Worm (Caenorhabditis elegans) whole organism, L1 larva: Measurements from ENCODE around the gene Y82E9BR.3.
A peak's percentile ranks its signal among the peaks of the same experiment; 100 is the strongest.

Experiments used
- C04F5.9 ChIP-seq: sonication (generic microtip); optimal IDR thresholded peaks from 2 replicates; lab custom pipeline; 2016; ENCODE audit warnings: missing genetic modification characterization, missing compliant biosample characterization
- C34B4.2 ChIP-seq: sonication (generic microtip); optimal IDR thresholded peaks from 2 replicates; lab custom pipeline; 2017; ENCODE audit warnings: mild to moderate bottlenecking, missing genetic modification characterization, missing compliant biosample characterization
- F16B12.6 ChIP-seq: fragments of 150-350 bp; optimal IDR thresholded peaks from 2 replicates; lab custom pipeline; 2014; ENCODE audit warnings: missing biosample characterization, missing genetic modification characterization
- blmp-1 ChIP-seq: fragments of 150-350 bp; optimal IDR thresholded peaks from 2 replicates; lab custom pipeline; 2014; ENCODE audit warnings: missing biosample characterization, missing genetic modification characterization
- ceh-82 ChIP-seq, 3 experiments: fragments of 150-350 bp in 1 of 3; sonication (generic microtip) in 2 of 3; optimal IDR thresholded peaks; 2 replicates each; lab custom pipeline; 2014 to 2017; ENCODE audit warnings: missing biosample characterization in 3 of 3, missing genetic modification characterization in 3 of 3
- ceh-88 ChIP-seq: fragments of 200-800 bp; sonication (Bioruptor generic); IDR thresholded peaks from 2 replicates; pipeline ENCODE4 v1.3.6; 2022; ENCODE audit warnings: missing genetic modification characterization, missing compliant biosample characterization
- ceh-90 ChIP-seq: sonication (generic microtip); optimal IDR thresholded peaks from 2 replicates; lab custom pipeline; 2016; ENCODE audit warnings: missing genetic modification characterization, missing compliant biosample characterization
- ces-1 ChIP-seq: fragments of 150-350 bp; optimal IDR thresholded peaks from 2 replicates; lab custom pipeline; 2014; ENCODE audit warnings: missing biosample characterization, missing genetic modification reagents, missing genetic modification characterization
- dpl-1 ChIP-seq, 3 experiments: fragments of 150-350 bp in 2 of 3; sonication (generic microtip) in 1 of 3; optimal IDR thresholded peaks; 2 replicates each; lab custom pipeline; 2014 to 2017; ENCODE audit warnings: missing biosample characterization in 3 of 3, missing genetic modification characterization in 3 of 3, missing genetic modification reagents in 3 of 3
- efl-1 ChIP-seq, 4 experiments: fragments of 150-350 bp; optimal IDR thresholded peaks in 3 of 4; peaks in 1 of 4; 1 replicate in 1 of 4; 2 replicates in 3 of 4; lab custom pipeline; 2014; ENCODE audit warnings: missing biosample characterization in 2 of 4, missing genetic modification characterization in 2 of 4, missing genetic modification reagents in 2 of 4
- efl-3 ChIP-seq: fragments of 200-800 bp; sonication (Bioruptor generic); optimal IDR thresholded peaks from 2 replicates; lab custom pipeline; 2018; ENCODE audit warnings: mild to moderate bottlenecking, missing genetic modification characterization, missing compliant biosample characterization
- egl-13 ChIP-seq: sonication (generic microtip); optimal IDR thresholded peaks from 2 replicates; lab custom pipeline; 2016; ENCODE audit warnings: missing genotype, missing genetic modification reagents, missing genetic modification characterization, missing compliant biosample characterization
- fkh-4 ChIP-seq: sonication (generic microtip); optimal IDR thresholded peaks from 2 replicates; lab custom pipeline; 2016; ENCODE audit warnings: missing compliant biosample characterization, missing genetic modification characterization, borderline replicate concordance
- fos-1 ChIP-seq: fragments of 150-350 bp; optimal IDR thresholded peaks from 2 replicates; lab custom pipeline; 2014; ENCODE audit warnings: missing biosample characterization, missing genetic modification characterization
- grh-1 ChIP-seq: fragments of 200-800 bp; sonication (Bioruptor generic); IDR thresholded peaks from 2 replicates; pipeline ENCODE4 v1.3.6; 2022; ENCODE audit warnings: missing genetic modification reagents, missing genetic modification characterization, missing compliant biosample characterization
- hlh-4 ChIP-seq: sonication (generic microtip); optimal IDR thresholded peaks from 2 replicates; lab custom pipeline; 2016; ENCODE audit warnings: mild to moderate bottlenecking, missing genetic modification characterization, missing compliant biosample characterization
- hpl-2 ChIP-seq: fragments of 150-350 bp; optimal IDR thresholded peaks from 2 replicates; lab custom pipeline; 2014; ENCODE audit warnings: missing biosample characterization, missing genetic modification reagents, missing genetic modification characterization
- jun-1 ChIP-seq: fragments of 150-350 bp; optimal IDR thresholded peaks from 2 replicates; lab custom pipeline; 2014; ENCODE audit warnings: missing biosample characterization, missing genetic modification reagents, missing genetic modification characterization
- lin-15B ChIP-seq: fragments of 150-350 bp; sonication (generic microtip); optimal IDR thresholded peaks from 3 replicates; lab custom pipeline; 2014; ENCODE audit warnings: missing biosample characterization, missing genetic modification characterization
- lin-35 ChIP-seq, 2 experiments: fragments of 150-350 bp; optimal IDR thresholded peaks; 2 replicates each; lab custom pipeline; 2014; ENCODE audit warnings: missing biosample characterization in 2 of 2, missing genetic modification characterization in 2 of 2, missing genetic modification reagents in 2 of 2
- lsy-2 ChIP-seq, 2 experiments: fragments of 150-350 bp; optimal IDR thresholded peaks; 2 replicates each; lab custom pipeline; 2014; ENCODE audit warnings: missing biosample characterization in 2 of 2, missing genetic modification characterization in 2 of 2
- mdl-1 ChIP-seq, 2 experiments: fragments of 150-350 bp; optimal IDR thresholded peaks; 2 replicates each; lab custom pipeline; 2014 to 2017; ENCODE audit warnings: missing biosample characterization in 2 of 2, missing genetic modification characterization in 2 of 2, inconsistent platforms in 1 of 2
- mef-2 ChIP-seq: fragments of 150-350 bp; optimal IDR thresholded peaks from 2 replicates; lab custom pipeline; 2014; ENCODE audit warnings: missing biosample characterization, missing genetic modification characterization
- mep-1 ChIP-seq: fragments of 150-350 bp; optimal IDR thresholded peaks from 2 replicates; lab custom pipeline; 2014; ENCODE audit warnings: missing biosample characterization, missing genetic modification characterization
- nhr-12 ChIP-seq: sonication (generic microtip); optimal IDR thresholded peaks from 2 replicates; lab custom pipeline; 2017; ENCODE audit warnings: missing biosample characterization, missing genetic modification characterization
- nhr-28 ChIP-seq: fragments of 150-350 bp; optimal IDR thresholded peaks from 2 replicates; lab custom pipeline; 2014; ENCODE audit warnings: missing biosample characterization, missing genetic modification characterization
- nhr-47 ChIP-seq: sonication (generic microtip); optimal IDR thresholded peaks from 2 replicates; lab custom pipeline; 2016; ENCODE audit warnings: mild to moderate bottlenecking, missing genetic modification characterization, moderate library complexity, missing compliant biosample characterization
- nhr-71 ChIP-seq: sonication (generic microtip); optimal IDR thresholded peaks from 2 replicates; lab custom pipeline; 2016; ENCODE audit warnings: mild to moderate bottlenecking, missing genetic modification characterization, moderate library complexity, missing compliant biosample characterization
- nhr-76 ChIP-seq: sonication (generic microtip); optimal IDR thresholded peaks from 2 replicates; lab custom pipeline; 2017; ENCODE audit warnings: missing biosample characterization, missing genetic modification characterization
- nhr-77 ChIP-seq: fragments of 150-350 bp; optimal IDR thresholded peaks from 2 replicates; lab custom pipeline; 2014; ENCODE audit warnings: missing biosample characterization, missing genetic modification characterization
- nhr-85 ChIP-seq: sonication (generic microtip); peaks from one replicate; lab custom pipeline; 2016; ENCODE audit warnings: missing genetic modification characterization, inconsistent platforms, missing compliant biosample characterization
- nhr-90 ChIP-seq: sonication (generic microtip); optimal IDR thresholded peaks from 2 replicates; lab custom pipeline; 2016; ENCODE audit warnings: mild to moderate bottlenecking, missing genetic modification characterization, missing compliant biosample characterization; ENCODE audit not compliant: poor library complexity
- pqm-1 ChIP-seq: sonication (generic microtip); optimal IDR thresholded peaks from 3 replicates; lab custom pipeline; 2017; ENCODE audit warnings: missing biosample characterization, missing genetic modification characterization
- skn-1 ChIP-seq: fragments of 150-350 bp; optimal IDR thresholded peaks from 2 replicates; lab custom pipeline; 2014; ENCODE audit warnings: missing biosample characterization, missing genetic modification characterization
- snu-23 ChIP-seq: sonication (generic microtip); optimal IDR thresholded peaks from 2 replicates; lab custom pipeline; 2016; ENCODE audit warnings: missing genetic modification characterization, missing compliant biosample characterization
- sox-4 ChIP-seq: sonication (generic microtip); optimal IDR thresholded peaks from 2 replicates; lab custom pipeline; 2016; ENCODE audit warnings: missing genetic modification characterization, missing compliant biosample characterization
- sptf-1 ChIP-seq: fragments of 150-350 bp; optimal IDR thresholded peaks from 2 replicates; lab custom pipeline; 2014; ENCODE audit warnings: missing biosample characterization, missing genetic modification characterization
- sup-37 ChIP-seq: fragments of 200-800 bp; sonication (Bioruptor generic); optimal IDR thresholded peaks from 2 replicates; lab custom pipeline; 2018; ENCODE audit warnings: mild to moderate bottlenecking, missing genetic modification characterization, missing compliant biosample characterization
- swsn-7 ChIP-seq: sonication (generic microtip); optimal IDR thresholded peaks from 2 replicates; lab custom pipeline; 2016; ENCODE audit warnings: missing genetic modification characterization, missing compliant biosample characterization
- tbx-2 ChIP-seq: sonication (generic microtip); optimal IDR thresholded peaks from 2 replicates; lab custom pipeline; 2016; ENCODE audit warnings: missing genetic modification characterization, missing compliant biosample characterization
- tlp-1 ChIP-seq: fragments of 150-350 bp; optimal IDR thresholded peaks from 2 replicates; lab custom pipeline; 2014; ENCODE audit warnings: missing biosample characterization, missing genetic modification characterization
- unc-30 ChIP-seq: sonication (generic microtip); optimal IDR thresholded peaks from 2 replicates; lab custom pipeline; 2017; ENCODE audit warnings: missing biosample characterization, missing genetic modification characterization
- vab-15 ChIP-seq: sonication (generic microtip); optimal IDR thresholded peaks from 2 replicates; lab custom pipeline; 2017; ENCODE audit warnings: missing genotype, mild to moderate bottlenecking, missing genetic modification characterization, missing compliant biosample characterization
- ztf-11 ChIP-seq, 2 experiments: sonication (generic microtip); optimal IDR thresholded peaks; 2 replicates each; lab custom pipeline; 2016 to 2017; ENCODE audit warnings: missing genetic modification characterization in 2 of 2, missing biosample characterization in 1 of 2, missing compliant biosample characterization in 1 of 2

Y82E9BR.3 gene

DNA sequence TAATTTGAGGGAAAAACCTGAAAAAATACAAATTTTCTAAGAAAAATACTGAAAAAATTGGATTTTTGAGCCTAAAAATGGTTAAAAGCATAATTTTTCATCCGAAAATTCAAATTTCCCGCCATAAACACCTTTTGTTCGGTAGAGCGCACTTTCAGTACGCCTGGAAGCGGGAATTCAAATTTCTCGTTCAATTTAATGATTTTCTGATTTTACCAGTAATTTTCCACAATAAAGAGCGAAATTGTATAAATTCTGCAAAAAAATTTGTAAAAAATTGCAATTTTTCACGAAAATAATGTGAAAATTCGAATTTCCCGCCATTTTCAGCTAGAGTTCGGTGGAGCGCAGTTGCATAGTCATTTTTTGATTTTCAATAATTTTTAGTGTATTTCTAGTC, 9.5 kb downstream of the Y82E9BR.3 start:
- TF ChIP-seq sox-4 (no peak), efl-1 (optimal IDR thresholded peaks at IDR 0.05; lab: Kevin White, UChicago) (no peak), efl-1 (GFP tag; optimal IDR thresholded peaks at IDR 0.05 in 1 of 2; lab: Kevin White, UChicago) (peak in 1 of 2 experiments; percentile 16), mdl-1 (tag; optimal IDR thresholded peaks at IDR 0.05; lab: Kevin White, UChicago) (no peak), ceh-90 (tag; lab: Kevin White, UChicago) (no peak)
- TF ChIP-seq, all 84 proteins: peak for 1

- TF ChIP-seq C34B4.2 (tag; lab: Kevin White, UChicago): no peak
- TF ChIP-seq tlp-1 (tag; lab: Kevin White, UChicago): no peak
- no peak for TF ChIP-seq tbx-2 (tag; lab: Kevin White, UChicago)
- no peak for TF ChIP-seq ztf-11 (tag; optimal IDR thresholded peaks at IDR 0.05; lab: Kevin White, UChicago)
- no peak for TF ChIP-seq lin-15B (tag; lab: Kevin White, UChicago)
- TF ChIP-seq efl-3 (GFP tag; lab: Kevin White, UChicago): no peak
- no peak for TF ChIP-seq fos-1 (tag; lab: Kevin White, UChicago)
- TF ChIP-seq fkh-4 (tag; lab: Kevin White, UChicago): no peak
- TF ChIP-seq hpl-2: no peak
- no peak for TF ChIP-seq ceh-88 (GFP tag; lab: Robert Waterston, UW)
- no peak for TF ChIP-seq sox-4
- no peak for TF ChIP-seq lin-35 (GFP tag; optimal IDR thresholded peaks at IDR 0.05; lab: Kevin White, UChicago)
- TF ChIP-seq F16B12.6 (tag; lab: Kevin White, UChicago): no peak
- no peak for TF ChIP-seq pqm-1 (tag; lab: Kevin White, UChicago)
- TF ChIP-seq hlh-4 (tag; lab: Kevin White, UChicago): no peak
- no peak for TF ChIP-seq unc-30 (tag; lab: Kevin White, UChicago)
Observed at ce11 chrIII:1429275-1429674, 10.3 kb downstream of the Y82E9BR.3 start.

DNA sequence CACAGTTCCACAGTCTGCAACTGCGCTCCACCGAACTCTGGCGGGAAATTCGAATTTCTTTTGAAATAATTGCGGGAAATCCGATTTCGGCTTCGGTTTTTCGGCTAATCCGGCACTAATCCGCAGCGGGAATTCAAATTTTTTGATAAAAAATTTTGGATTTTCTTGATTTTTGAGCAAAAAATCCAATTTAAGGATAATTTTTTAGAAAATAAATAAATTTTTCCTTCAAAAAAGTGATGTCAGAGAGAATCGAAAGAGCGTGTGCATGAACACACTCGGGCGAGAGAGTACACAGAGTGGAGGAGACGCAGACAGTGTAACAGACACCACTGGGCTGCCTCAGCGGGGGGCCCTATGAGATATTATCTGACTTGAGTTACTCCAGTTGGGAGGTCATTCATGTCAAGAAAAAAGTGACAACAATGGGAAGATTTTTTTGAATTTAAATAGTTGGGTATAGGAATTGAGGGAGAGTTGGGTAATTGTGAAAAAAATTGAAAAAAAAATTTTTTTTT, 11.0 kb downstream of the Y82E9BR.3 start:
- TF ChIP-seq nhr-85: peak; percentile 39
- TF ChIP-seq dpl-1 (GFP tag; optimal IDR thresholded peaks at IDR 0.05; lab: Kevin White, UChicago): peak in 2 of 3 experiments; percentile 17 to 39
- TF ChIP-seq efl-3 (GFP tag; lab: Kevin White, UChicago): no peak
- peak; percentile 46 for TF ChIP-seq mep-1 (tag; lab: Kevin White, UChicago)
- TF ChIP-seq efl-1 (optimal IDR thresholded peaks at IDR 0.05; lab: Kevin White, UChicago): peak; percentile 23 to 25
- TF ChIP-seq efl-1 (GFP tag; optimal IDR thresholded peaks at IDR 0.05 in 1 of 2; lab: Kevin White, UChicago): peak; percentile 53 to 91
- peak; percentile 40 to 51 for TF ChIP-seq lsy-2 (tag; optimal IDR thresholded peaks at IDR 0.05; lab: Kevin White, UChicago)
- peak in 1 of 2 experiments; percentile 0 for TF ChIP-seq mdl-1 (tag; optimal IDR thresholded peaks at IDR 0.05; lab: Kevin White, UChicago)
- peak in 1 of 2 experiments; percentile 1 for TF ChIP-seq lin-35 (GFP tag; optimal IDR thresholded peaks at IDR 0.05; lab: Kevin White, UChicago)
- TF ChIP-seq snu-23 (GFP tag; lab: Kevin White, UChicago): peak; percentile 54
- TF ChIP-seq ceh-82 (tag; optimal IDR thresholded peaks at IDR 0.05; lab: Kevin White, UChicago): peak in 1 of 3 experiments; percentile 30
- no peak for TF ChIP-seq blmp-1 (tag; lab: Kevin White, UChicago)
- no peak for TF ChIP-seq mef-2 (tag; lab: Kevin White, UChicago)
- peak; percentile 27 for TF ChIP-seq swsn-7 (tag; lab: Kevin White, UChicago)

DNA sequence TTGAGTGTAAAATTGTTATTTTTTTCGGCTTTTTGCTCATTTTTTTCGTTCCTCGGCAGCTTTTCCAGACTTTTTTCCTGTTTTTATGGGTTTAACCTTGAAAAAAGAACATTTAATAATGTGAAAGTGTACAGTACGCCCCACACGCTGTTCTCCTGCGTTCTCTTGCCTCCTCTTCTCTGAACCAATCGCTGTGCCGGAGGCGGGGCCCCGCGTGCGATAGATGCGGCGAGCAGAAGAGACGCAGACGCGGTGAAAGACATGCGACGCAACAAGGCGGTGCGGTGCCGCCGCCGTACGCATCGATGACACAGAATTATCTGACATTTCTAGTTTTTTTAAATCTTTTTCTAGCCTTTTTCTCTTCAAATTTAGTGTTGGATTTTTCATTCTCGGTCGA, 17.7 kb downstream of the Y82E9BR.3 start:
- TF ChIP-seq nhr-28 (tag; lab: Kevin White, UChicago) (no peak), skn-1 (no peak), fos-1 (tag; lab: Kevin White, UChicago) (no peak), pqm-1 (tag; lab: Kevin White, UChicago) (no peak), lsy-2 (tag; optimal IDR thresholded peaks at IDR 0.05; lab: Kevin White, UChicago) (peak; percentile 36 to 83)

ce11 chrIII:1439609-1440008, 20.6 kb downstream of the Y82E9BR.3 start:
- TF ChIP-seq dpl-1 (GFP tag; optimal IDR thresholded peaks at IDR 0.05; lab: Kevin White, UChicago) (no peak), C04F5.9 (tag; lab: Kevin White, UChicago) (no peak), sup-37 (GFP tag; lab: Kevin White, UChicago) (no peak), nhr-71 (no peak), lin-35 (GFP tag; optimal IDR thresholded peaks at IDR 0.05; lab: Kevin White, UChicago) (no peak), skn-1 (no peak), vab-15 (tag; lab: Kevin White, UChicago) (no peak), jun-1 (tag; lab: Kevin White, UChicago) (no peak), sptf-1 (tag; lab: Kevin White, UChicago) (no peak), nhr-90 (no peak), nhr-76 (tag; lab: Kevin White, UChicago) (no peak), unc-30 (tag; lab: Kevin White, UChicago) (no peak), nhr-12 (tag; lab: Kevin White, UChicago) (no peak), nhr-47 (tag; lab: Kevin White, UChicago) (no peak), grh-1 (no peak), ces-1 (GFP tag; lab: Kevin White, UChicago) (no peak), nhr-77 (tag; lab: Kevin White, UChicago) (no peak), ceh-88 (GFP tag; lab: Robert Waterston, UW) (no peak), egl-13 (tag; lab: Kevin White, UChicago) (no peak)
